Worm (Caenorhabditis elegans): ENCODE measurements around the gene sprr-1.

Gene sprr-1

ce11 chrX:15478717-15479116 is 12.6 kb downstream of the sprr-1 start, which contains the start of gene gcy-36:
Gene gcy-36 (plus strand): TSS chrX:15479017.
- no peak for TF ChIP-seq unc-62 (GFP tag; optimal IDR thresholded peaks at IDR 0.05)

ce11 chrX:15485262-15485661 is 19.2 kb downstream of the sprr-1 start:
- no peak for TF ChIP-seq unc-62 (GFP tag; optimal IDR thresholded peaks at IDR 0.05)

- no peak for TF ChIP-seq unc-62 (GFP tag; optimal IDR thresholded peaks at IDR 0.05)
These were observed 21.1 kb downstream of the sprr-1 start for ce11 chrX:15487162-15487561.

- TF ChIP-seq unc-62 (GFP tag; optimal IDR thresholded peaks at IDR 0.05), result no peak
These were observed 21.7 kb downstream of the sprr-1 start, which contains the start of gene H13N06.2 for ce11 chrX:15487806-15488205. Gene H13N06.2 (plus strand): TSS chrX:15488106.

- no peak for TF ChIP-seq unc-62 (GFP tag; optimal IDR thresholded peaks at IDR 0.05)
These were observed 25.0 kb downstream of the sprr-1 start for ce11 chrX:15491110-15491509.

ce11 chrX:15492759-15493158 is 26.7 kb downstream of the sprr-1 start:
- no peak for TF ChIP-seq unc-62 (GFP tag; optimal IDR thresholded peaks at IDR 0.05)

- TF ChIP-seq unc-62 (GFP tag; optimal IDR thresholded peaks at IDR 0.05), result no peak
These were observed 27.2 kb downstream of the sprr-1 start, which contains the start of gene gob-1 for ce11 chrX:15493322-15493721. Gene gob-1 (plus strand): TSS chrX:15493602.

ce11 chrX:15494154-15494553 is 28.1 kb downstream of the sprr-1 start:
- TF ChIP-seq unc-62 (GFP tag; optimal IDR thresholded peaks at IDR 0.05), result no peak

ce11 chrX:15496927-15497605 is 31.0 kb downstream of the sprr-1 start, which contains the start of gene suox-1:
Gene suox-1 (plus strand): TSS chrX:15497555.
- TF ChIP-seq unc-62 (GFP tag; optimal IDR thresholded peaks at IDR 0.05), result no peak

ce11 chrX:15502455-15503174 is 36.5 kb downstream of the sprr-1 start, which contains the start of gene H13N06.7:
Gene H13N06.7 (plus strand): TSS chrX:15503124.
- no peak for TF ChIP-seq unc-62 (GFP tag; optimal IDR thresholded peaks at IDR 0.05)

- TF ChIP-seq unc-62 (GFP tag; optimal IDR thresholded peaks at IDR 0.05), result no peak
These were observed 38.7 kb downstream of the sprr-1 start, which contains the start of gene tbh-1 for ce11 chrX:15504795-15505194. Gene tbh-1 (minus strand): TSS chrX:15504895.

ce11 chrX:15507830-15508347 is 41.8 kb downstream of the sprr-1 start, which contains the start of gene zipt-7.2:
Gene zipt-7.2 (minus strand): TSS chrX:15507880.
- TF ChIP-seq unc-62 (GFP tag; optimal IDR thresholded peaks at IDR 0.05), result no peak

ce11 chrX:15509681-15510080 is 43.6 kb downstream of the sprr-1 start, which contains the start of gene eat-20:
Gene eat-20 (plus strand): TSS chrX:15510011.
- TF ChIP-seq unc-62 (GFP tag; optimal IDR thresholded peaks at IDR 0.05), result no peak

- TF ChIP-seq unc-62 (GFP tag; optimal IDR thresholded peaks at IDR 0.05), result no peak
These were observed 48.4 kb downstream of the sprr-1 start for ce11 chrX:15514547-15514946.

- no peak for TF ChIP-seq unc-62 (GFP tag; optimal IDR thresholded peaks at IDR 0.05)
These were observed 49.7 kb downstream of the sprr-1 start for ce11 chrX:15515798-15516197.
